Worm (Caenorhabditis elegans): ENCODE data around the gene ttr-57.

- no peak for TF ChIP-seq pes-1 (GFP tag; IDR thresholded peaks at IDR 0.05)
- TF ChIP-seq ama-1 (optimal IDR thresholded peaks at IDR 0.05): no peak
- no peak for TF ChIP-seq sea-1 (GFP tag; conservative IDR thresholded peaks at IDR 0.05)
- TF ChIP-seq tra-4 (tag; optimal IDR thresholded peaks at IDR 0.05): no peak
- TF ChIP-seq hnd-1 (tag; optimal IDR thresholded peaks at IDR 0.05): no peak
- TF ChIP-seq tbx-37 (GFP tag; conservative IDR thresholded peaks at IDR 0.05): no peak
- TF ChIP-seq hmg-4 (GFP tag; optimal IDR thresholded peaks at IDR 0.05): no peak
- TF ChIP-seq tbx-11 (GFP tag; IDR thresholded peaks at IDR 0.05): no peak
- no peak for TF ChIP-seq scrt-1 (GFP tag; IDR thresholded peaks at IDR 0.05)
- no peak for TF ChIP-seq hmbx-1 (tag; optimal IDR thresholded peaks at IDR 0.05)
- TF ChIP-seq ceh-36 (tag; optimal IDR thresholded peaks at IDR 0.05): no peak
- no peak for TF ChIP-seq flt-1 (GFP tag; IDR thresholded peaks at IDR 0.05)
Measured at ce11 chrV:20558270-20558669, 46.6 kb upstream of the ttr-57 start, which contains the start of gene abf-4.

Data from whole organism, early embryonic.